Worm (Caenorhabditis elegans) whole organism, early embryonic: ENCODE data around the gene nlp-60.
A peak's percentile ranks its signal among the peaks of the same experiment; 100 is the strongest.

Experiments used
- B0310.2 ChIP-seq: sonication (generic microtip); optimal IDR thresholded peaks from 2 replicates; lab custom pipeline; 2016; ENCODE audit warnings: mild to moderate bottlenecking, missing genetic modification characterization, missing compliant biosample characterization
- F13C5.2 ChIP-seq: sonication (generic microtip); optimal IDR thresholded peaks from 2 replicates; lab custom pipeline; 2017; ENCODE audit warnings: mild to moderate bottlenecking, missing genetic modification characterization, inconsistent platforms, missing compliant biosample characterization
- aly-1 ChIP-seq: sonication (generic microtip); optimal IDR thresholded peaks from 2 replicates; lab custom pipeline; 2016; ENCODE audit warnings: missing genetic modification characterization, missing compliant biosample characterization
- ama-1 ChIP-seq: fragments of 150-350 bp; optimal IDR thresholded peaks from 2 replicates; lab custom pipeline; 2014
- ceh-13 ChIP-seq: fragments of 200-800 bp; sonication (Bioruptor generic); optimal IDR thresholded peaks from 2 replicates; lab custom pipeline; 2018; ENCODE audit warnings: mild to moderate bottlenecking, missing genetic modification characterization, missing compliant biosample characterization
- ceh-36 ChIP-seq: sonication (generic microtip); optimal IDR thresholded peaks from 2 replicates; lab custom pipeline; 2016; ENCODE audit warnings: missing genetic modification characterization, inconsistent platforms, missing compliant biosample characterization
- ets-7 ChIP-seq: sonication (generic microtip); optimal IDR thresholded peaks from 2 replicates; lab custom pipeline; 2016; ENCODE audit warnings: missing genotype, missing genetic modification characterization, missing compliant biosample characterization
- flt-1 ChIP-seq: fragments of 200-800 bp; sonication (Bioruptor generic); IDR thresholded peaks from 2 replicates; pipeline ENCODE4 v1.3.6; 2022; ENCODE audit warnings: missing genetic modification characterization, missing compliant biosample characterization
- hmbx-1 ChIP-seq: sonication (generic microtip); optimal IDR thresholded peaks from 2 replicates; lab custom pipeline; 2016; ENCODE audit warnings: mild to moderate bottlenecking, missing genetic modification characterization, missing compliant biosample characterization
- hmg-4 ChIP-seq: fragments of 200-800 bp; sonication (Bioruptor generic); optimal IDR thresholded peaks from 2 replicates; lab custom pipeline; 2018; ENCODE audit warnings: mild to moderate bottlenecking, missing genetic modification characterization, missing compliant biosample characterization
- hnd-1 ChIP-seq: sonication (generic microtip); optimal IDR thresholded peaks from 2 replicates; lab custom pipeline; 2016; ENCODE audit warnings: missing genetic modification characterization, missing compliant biosample characterization
- pes-1 ChIP-seq: fragments of 200-800 bp; sonication (Bioruptor generic); IDR thresholded peaks from 2 replicates; pipeline ENCODE4 v1.3.6; 2022; ENCODE audit warnings: missing genetic modification reagents, missing genetic modification characterization, missing compliant biosample characterization
- scrt-1 ChIP-seq: fragments of 200-800 bp; sonication (Bioruptor generic); IDR thresholded peaks from 2 replicates; pipeline ENCODE4 v1.3.6; 2022; ENCODE audit warnings: missing genetic modification characterization, missing compliant biosample characterization
- sea-1 ChIP-seq: fragments of 200-800 bp; sonication (Bioruptor generic); conservative IDR thresholded peaks from 2 replicates; pipeline ENCODE4 v1.3.6; 2022; ENCODE audit warnings: missing genetic modification characterization, missing compliant biosample characterization
- tbx-11 ChIP-seq: fragments of 200-800 bp; sonication (Bioruptor generic); IDR thresholded peaks from 2 replicates; pipeline ENCODE4 v1.3.6; 2022; ENCODE audit warnings: missing genetic modification characterization, missing compliant biosample characterization
- tbx-37 ChIP-seq: fragments of 200-800 bp; sonication (Bioruptor generic); conservative IDR thresholded peaks from 2 replicates; pipeline ENCODE4 v1.3.6; 2022; ENCODE audit warnings: missing genetic modification reagents, missing genetic modification characterization, missing compliant biosample characterization
- tra-4 ChIP-seq: sonication (generic microtip); optimal IDR thresholded peaks from 2 replicates; lab custom pipeline; 2017; ENCODE audit warnings: missing genetic modification characterization, missing compliant biosample characterization

Gene nlp-60

DNA sequence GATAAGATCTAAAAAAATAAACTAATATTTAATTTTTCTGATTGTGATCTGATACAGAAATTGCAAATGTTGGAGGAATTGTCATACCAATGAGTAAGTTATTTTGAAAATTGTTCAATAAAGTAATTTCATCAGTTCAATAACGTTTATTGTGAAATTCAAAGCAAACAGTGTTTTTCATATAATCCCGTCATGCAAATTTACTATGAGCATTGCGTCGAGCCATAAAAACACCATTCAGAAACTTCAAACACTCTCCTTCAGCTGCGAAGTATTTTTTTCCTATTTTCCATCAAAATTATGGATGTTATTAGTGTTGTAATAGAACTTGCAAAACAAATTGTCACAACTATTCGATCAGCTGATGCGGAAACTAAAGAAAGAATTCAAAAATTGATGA is 27.3 kb downstream of the nlp-60 start, which contains the start of gene C49C8.8:
C49C8.8 (plus strand) TSS at position 301 of the 400 bp plus-strand sequence.
- TF ChIP-seq flt-1 (GFP tag; lab: Robert Waterston, UW) (no peak), sea-1 (GFP tag; lab: Robert Waterston, UW) (no peak), scrt-1 (GFP tag; lab: Robert Waterston, UW) (no peak), hmbx-1 (tag; lab: Kevin White, UChicago) (no peak), ceh-13 (GFP tag; lab: Kevin White, UChicago) (no peak), ama-1 (lab: Kevin White, UChicago) (no peak), tra-4 (tag; lab: Kevin White, UChicago) (no peak), B0310.2 (tag; lab: Kevin White, UChicago) (no peak), hmg-4 (GFP tag; lab: Kevin White, UChicago) (no peak), pes-1 (GFP tag; lab: Robert Waterston, UW) (no peak), hnd-1 (tag; lab: Kevin White, UChicago) (no peak), tbx-11 (GFP tag; lab: Robert Waterston, UW) (no peak), tbx-37 (no peak), ets-7 (no peak), ceh-36 (tag; lab: Kevin White, UChicago) (no peak), F13C5.2 (tag; lab: Kevin White, UChicago) (no peak)

DNA sequence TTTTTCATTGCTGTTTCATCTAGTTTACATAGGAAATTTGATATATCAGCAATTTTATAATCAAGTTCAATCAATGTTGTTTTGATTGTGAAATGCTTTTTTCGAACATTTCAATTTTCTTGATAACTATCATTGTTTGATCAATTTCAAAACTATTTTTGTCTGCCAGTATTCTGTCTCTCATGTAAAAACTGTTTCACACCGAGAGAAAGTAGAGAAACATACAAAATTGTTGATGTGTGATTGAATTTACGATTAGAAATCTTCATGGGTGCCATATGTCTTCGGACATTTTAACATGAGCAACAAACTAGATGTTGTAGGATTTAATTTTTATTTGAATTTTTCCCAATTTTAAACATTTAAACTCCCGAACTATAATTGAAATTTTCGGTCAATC is 28.4 kb downstream of the nlp-60 start, which contains the start of gene C49C8.2:
C49C8.2 (plus strand) TSS at position 393 of the 400 bp plus-strand sequence.
- TF ChIP-seq ceh-36 (tag; lab: Kevin White, UChicago) = no peak
- no peak for TF ChIP-seq tbx-37
- no peak for TF ChIP-seq hmg-4 (GFP tag; lab: Kevin White, UChicago)
- no peak for TF ChIP-seq tbx-11 (GFP tag; lab: Robert Waterston, UW)
- TF ChIP-seq ceh-13 (GFP tag; lab: Kevin White, UChicago) = no peak
- no peak for TF ChIP-seq F13C5.2 (tag; lab: Kevin White, UChicago)

DNA sequence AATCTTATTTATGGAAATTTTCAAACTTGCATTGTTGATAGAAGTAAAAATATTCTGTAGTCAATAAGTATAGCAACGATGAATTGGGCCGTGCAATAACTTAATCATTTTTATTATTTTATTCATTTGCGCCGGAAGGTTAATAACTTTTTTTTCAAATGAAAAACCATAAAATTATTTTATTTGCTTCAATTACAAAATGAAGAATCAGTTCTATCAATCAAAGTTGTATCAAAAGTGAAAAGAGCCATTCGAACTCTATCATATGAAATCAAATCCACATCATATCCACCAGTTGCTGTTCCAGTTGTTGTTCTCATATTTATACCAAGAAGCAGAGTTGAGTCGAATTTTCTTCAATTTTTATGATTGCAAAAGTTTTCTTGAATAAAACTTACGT is 30.6 kb downstream of the nlp-60 start, which contains the start of gene cyp-33E1:
cyp-33E1 (minus strand) TSS at position 101 of the 400 bp plus-strand sequence.
- TF ChIP-seq hnd-1 (tag; lab: Kevin White, UChicago) = no peak
- no peak for TF ChIP-seq scrt-1 (GFP tag; lab: Robert Waterston, UW)
- TF ChIP-seq ceh-13 (GFP tag; lab: Kevin White, UChicago) = no peak
- TF ChIP-seq flt-1 (GFP tag; lab: Robert Waterston, UW) = no peak
- TF ChIP-seq tra-4 (tag; lab: Kevin White, UChicago) = no peak
- TF ChIP-seq aly-1 (tag; lab: Kevin White, UChicago) = no peak
- no peak for TF ChIP-seq pes-1 (GFP tag; lab: Robert Waterston, UW)

DNA sequence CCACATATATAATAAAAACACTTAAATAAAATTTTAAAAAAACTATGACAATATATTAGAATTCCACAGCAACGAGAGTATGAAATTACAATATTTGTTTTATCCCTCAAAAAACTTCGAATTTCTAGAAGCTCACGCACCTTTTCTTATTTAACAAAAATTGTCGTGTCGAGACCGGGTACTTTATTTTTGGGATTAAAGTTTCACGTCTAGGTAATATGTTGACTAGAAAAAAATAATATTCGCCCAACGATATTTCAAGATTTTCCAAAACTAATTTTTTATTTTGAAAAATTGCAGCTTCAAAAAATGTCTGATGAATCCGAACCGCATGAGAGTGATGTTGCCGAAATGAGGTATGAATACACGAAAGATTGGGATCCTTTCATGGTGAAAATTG is 34.7 kb downstream of the nlp-60 start, which contains the start of gene C49C8.3:
C49C8.3 (plus strand) TSS at position 301 of the 400 bp plus-strand sequence.
- TF ChIP-seq tra-4 (tag; lab: Kevin White, UChicago) (no peak), hmg-4 (GFP tag; lab: Kevin White, UChicago) (no peak), scrt-1 (GFP tag; lab: Robert Waterston, UW) (no peak), hmbx-1 (tag; lab: Kevin White, UChicago) (no peak), ama-1 (lab: Kevin White, UChicago) (no peak), tbx-11 (GFP tag; lab: Robert Waterston, UW) (no peak), pes-1 (GFP tag; lab: Robert Waterston, UW) (no peak), ceh-36 (tag; lab: Kevin White, UChicago) (no peak)

DNA sequence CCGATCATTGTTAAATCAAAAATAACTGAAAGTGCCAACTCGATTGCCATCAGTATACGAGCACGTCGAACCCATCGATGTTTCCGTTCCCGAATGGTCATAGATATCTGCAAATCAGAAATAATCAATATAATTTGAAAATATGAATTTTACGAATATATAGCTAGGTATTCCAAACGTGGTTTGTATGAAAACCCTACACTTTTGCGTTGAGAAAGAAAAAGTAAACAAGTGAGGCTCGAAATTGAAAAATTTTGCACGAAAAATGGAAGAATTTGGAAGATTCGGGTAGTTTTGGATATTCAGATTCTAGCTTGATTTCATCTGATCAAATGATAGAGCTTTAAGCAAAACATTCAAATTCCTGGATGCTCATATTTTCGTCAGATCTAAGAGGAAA is 40.4 kb downstream of the nlp-60 start, which contains the start of gene F42A9.9:
F42A9.9 (minus strand) TSS at position 101 of the 400 bp plus-strand sequence.
- TF ChIP-seq flt-1 (GFP tag; lab: Robert Waterston, UW) = no peak
- TF ChIP-seq ceh-13 (GFP tag; lab: Kevin White, UChicago) = no peak
- TF ChIP-seq hmbx-1 (tag; lab: Kevin White, UChicago) = no peak
- no peak for TF ChIP-seq hmg-4 (GFP tag; lab: Kevin White, UChicago)
- TF ChIP-seq tra-4 (tag; lab: Kevin White, UChicago) = no peak
- TF ChIP-seq hnd-1 (tag; lab: Kevin White, UChicago) = no peak
- TF ChIP-seq ets-7 = no peak
- TF ChIP-seq tbx-11 (GFP tag; lab: Robert Waterston, UW) = no peak
- no peak for TF ChIP-seq tbx-37
- no peak for TF ChIP-seq pes-1 (GFP tag; lab: Robert Waterston, UW)

DNA sequence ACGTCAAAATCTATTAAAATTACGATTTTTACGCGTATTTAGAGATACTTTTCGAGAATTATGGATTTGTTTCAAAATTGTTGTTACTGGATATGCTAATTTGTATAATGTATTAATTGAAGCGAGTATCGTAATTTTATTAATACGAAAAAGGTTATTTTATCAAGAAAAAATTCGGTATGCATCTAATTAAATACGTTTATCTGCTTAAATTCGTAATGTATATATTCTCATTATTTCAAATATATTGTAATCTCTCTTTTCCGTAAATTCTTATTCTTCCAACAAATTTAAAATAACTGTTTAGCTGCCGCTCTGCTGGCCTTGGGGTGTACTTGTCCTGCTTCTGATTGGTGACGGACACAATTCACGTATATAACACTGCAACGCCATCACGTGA is 48.1 kb downstream of the nlp-60 start, which contains the start of gene dgk-4:
dgk-4 (plus strand) TSS at position 301 of the 400 bp plus-strand sequence.
- no peak for TF ChIP-seq hnd-1 (tag; lab: Kevin White, UChicago)
- no peak for TF ChIP-seq F13C5.2 (tag; lab: Kevin White, UChicago)

ce11 chrIV:8630243-8630642 is 48.9 kb downstream of the nlp-60 start:
- TF ChIP-seq sea-1 (GFP tag; lab: Robert Waterston, UW) = no peak
- TF ChIP-seq tbx-37 = no peak
- no peak for TF ChIP-seq ama-1 (lab: Kevin White, UChicago)
- TF ChIP-seq tbx-11 (GFP tag; lab: Robert Waterston, UW) = no peak
- TF ChIP-seq flt-1 (GFP tag; lab: Robert Waterston, UW) = no peak
- TF ChIP-seq aly-1 (tag; lab: Kevin White, UChicago) = no peak
- TF ChIP-seq hmg-4 (GFP tag; lab: Kevin White, UChicago) = no peak
- no peak for TF ChIP-seq scrt-1 (GFP tag; lab: Robert Waterston, UW)
- no peak for TF ChIP-seq ets-7

DNA sequence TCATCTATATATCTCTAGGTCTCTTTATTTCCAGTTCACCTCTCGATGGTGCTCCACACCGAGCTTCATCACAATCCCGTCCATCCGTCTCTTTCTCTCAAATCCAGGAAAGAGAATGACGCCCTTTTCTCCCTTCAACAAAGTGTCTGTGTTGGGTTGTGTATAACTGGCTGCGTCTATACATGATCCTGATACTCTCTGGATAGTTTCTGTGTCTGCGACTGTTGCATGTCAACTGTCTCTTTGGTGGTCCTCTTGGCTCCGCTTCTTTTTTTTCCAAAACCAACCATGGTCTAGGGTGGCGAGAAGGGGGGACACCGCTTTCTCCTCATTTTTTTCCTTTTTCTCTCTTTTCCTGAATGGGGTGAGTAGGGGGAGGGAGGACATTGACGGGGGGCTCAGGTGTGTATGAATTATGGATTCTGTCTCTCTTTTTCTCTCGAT is 49.5 kb downstream of the nlp-60 start:
- TF ChIP-seq flt-1 (GFP tag; lab: Robert Waterston, UW) (no peak), aly-1 (tag; lab: Kevin White, UChicago) (no peak), hnd-1 (tag; lab: Kevin White, UChicago) (no peak), tbx-11 (GFP tag; lab: Robert Waterston, UW) (0 out of 2 replicates have a peak, but pooled peaks have one; percentile 43), hmbx-1 (tag; lab: Kevin White, UChicago) (no peak), sea-1 (GFP tag; lab: Robert Waterston, UW) (no peak)
